Worm (Caenorhabditis elegans) whole organism, late embryonic: Measurements from ENCODE around the gene lin-38.
A peak's percentile ranks its signal among the peaks of the same experiment; 100 is the strongest.

Experiments
- C08G9.2 ChIP-seq: sonication (generic microtip); optimal IDR thresholded peaks from 2 replicates; lab custom pipeline; 2016; ENCODE audit warnings: mild to moderate bottlenecking, missing genetic modification characterization, moderate library complexity, missing compliant biosample characterization
- K02D7.2 ChIP-seq: sonication (generic microtip); optimal IDR thresholded peaks from 2 replicates; lab custom pipeline; 2017; ENCODE audit warnings: mild to moderate bottlenecking, missing genetic modification characterization, missing compliant biosample characterization
- T23F11.4 ChIP-seq: fragments of 200-800 bp; sonication (Bioruptor generic); optimal IDR thresholded peaks from 2 replicates; lab custom pipeline; 2018; ENCODE audit warnings: mild to moderate bottlenecking, missing genetic modification characterization, missing compliant biosample characterization
- Y22D7AL.16 ChIP-seq: sonication (generic microtip); optimal IDR thresholded peaks from 2 replicates; lab custom pipeline; 2016; ENCODE audit warnings: missing genetic modification characterization, missing compliant biosample characterization
- ahr-1 ChIP-seq: sonication (generic microtip); optimal IDR thresholded peaks from 2 replicates; lab custom pipeline; 2016; ENCODE audit warnings: missing genetic modification characterization, missing compliant biosample characterization
- ama-1 ChIP-seq: fragments of 150-350 bp; optimal IDR thresholded peaks from 2 replicates; lab custom pipeline; 2014
- ceh-14 ChIP-seq: sonication (generic microtip); optimal IDR thresholded peaks from 2 replicates; lab custom pipeline; 2016; ENCODE audit warnings: missing genotype, missing genetic modification characterization, missing compliant biosample characterization
- ceh-18 ChIP-seq: sonication (generic microtip); optimal IDR thresholded peaks from 2 replicates; lab custom pipeline; 2016; ENCODE audit warnings: missing genetic modification characterization, missing compliant biosample characterization
- ceh-22 ChIP-seq: sonication (generic microtip); optimal IDR thresholded peaks from 2 replicates; lab custom pipeline; 2017; ENCODE audit warnings: missing biosample characterization, missing genetic modification characterization
- ceh-24 ChIP-seq: sonication (generic microtip); optimal IDR thresholded peaks from 2 replicates; lab custom pipeline; 2016; ENCODE audit warnings: mild to moderate bottlenecking, missing genetic modification characterization, missing compliant biosample characterization
- ceh-34 ChIP-seq: sonication (generic microtip); optimal IDR thresholded peaks from 2 replicates; lab custom pipeline; 2016; ENCODE audit warnings: mild to moderate bottlenecking, missing genetic modification characterization, missing compliant biosample characterization
- ceh-45 ChIP-seq: fragments of 200-800 bp; sonication (Bioruptor generic); IDR thresholded peaks from 2 replicates; pipeline ENCODE4 v1.3.6; 2022; ENCODE audit warnings: missing genetic modification reagents, missing genetic modification characterization, missing compliant biosample characterization
- ceh-6 ChIP-seq: fragments of 200-800 bp; sonication (Bioruptor generic); optimal IDR thresholded peaks from 2 replicates; lab custom pipeline; 2018; ENCODE audit warnings: mild to moderate bottlenecking, missing genetic modification characterization, missing compliant biosample characterization
- ceh-9 ChIP-seq: sonication (generic microtip); optimal IDR thresholded peaks from 2 replicates; lab custom pipeline; 2016; ENCODE audit warnings: mild to moderate bottlenecking, missing genetic modification characterization, inconsistent platforms, missing compliant biosample characterization
- dmd-4 ChIP-seq: sonication (generic microtip); optimal IDR thresholded peaks from 2 replicates; lab custom pipeline; 2016; ENCODE audit warnings: borderline replicate concordance, missing genetic modification characterization, missing compliant biosample characterization
- dve-1 ChIP-seq: sonication (generic microtip); optimal IDR thresholded peaks from 2 replicates; lab custom pipeline; 2017; ENCODE audit warnings: antibody characterized with exemption, mild to moderate bottlenecking, missing genetic modification characterization, missing compliant biosample characterization
- elt-2 ChIP-seq: sonication (generic microtip); optimal IDR thresholded peaks from 2 replicates; lab custom pipeline; 2016; ENCODE audit warnings: missing genetic modification reagents, missing genetic modification characterization, missing compliant biosample characterization
- ets-4 ChIP-seq: sonication (generic microtip); optimal IDR thresholded peaks from 2 replicates; lab custom pipeline; 2016; ENCODE audit warnings: missing genetic modification characterization, missing compliant biosample characterization
- eyg-1 ChIP-seq: sonication (generic microtip); optimal IDR thresholded peaks from 2 replicates; lab custom pipeline; 2016; ENCODE audit warnings: missing genotype, missing genetic modification characterization, missing compliant biosample characterization
- fax-1 ChIP-seq: sonication (generic microtip); optimal IDR thresholded peaks from 2 replicates; lab custom pipeline; 2016; ENCODE audit warnings: missing genotype, missing genetic modification characterization, missing compliant biosample characterization
- fkh-10 ChIP-seq: fragments of 150-350 bp; optimal IDR thresholded peaks from 2 replicates; lab custom pipeline; 2014; ENCODE audit warnings: missing biosample characterization, missing genetic modification reagents, missing genetic modification characterization
- fkh-6 ChIP-seq: sonication (generic microtip); optimal IDR thresholded peaks from 2 replicates; lab custom pipeline; 2016; ENCODE audit warnings: missing genetic modification characterization, missing compliant biosample characterization
- hlh-13 ChIP-seq: fragments of 200-800 bp; sonication (Bioruptor generic); optimal IDR thresholded peaks from 2 replicates; lab custom pipeline; 2018; ENCODE audit warnings: mild to moderate bottlenecking, missing genetic modification characterization, missing compliant biosample characterization
- hlh-15 ChIP-seq: sonication (generic microtip); optimal IDR thresholded peaks from 2 replicates; lab custom pipeline; 2016; ENCODE audit warnings: missing genetic modification characterization, missing compliant biosample characterization
- hlh-30 ChIP-seq: sonication (generic microtip); optimal IDR thresholded peaks from 2 replicates; lab custom pipeline; 2017; ENCODE audit warnings: antibody characterized with exemption, missing genetic modification characterization, missing compliant biosample characterization; ENCODE audit not compliant: insufficient read depth
- lim-6 ChIP-seq: sonication (generic microtip); optimal IDR thresholded peaks from 2 replicates; lab custom pipeline; 2016; ENCODE audit warnings: missing genetic modification characterization, missing compliant biosample characterization
- mec-3 ChIP-seq: sonication (generic microtip); optimal IDR thresholded peaks from 2 replicates; lab custom pipeline; 2016; ENCODE audit warnings: borderline replicate concordance, missing genetic modification characterization, missing compliant biosample characterization
- nfya-1 ChIP-seq: sonication (generic microtip); optimal IDR thresholded peaks from 2 replicates; lab custom pipeline; 2017; ENCODE audit warnings: missing genetic modification characterization, mild to moderate bottlenecking, missing compliant biosample characterization, antibody characterized with exemption, moderate library complexity
- nhr-11 ChIP-seq: fragments of 150-350 bp; optimal IDR thresholded peaks from 2 replicates; lab custom pipeline; 2014; ENCODE audit warnings: missing biosample characterization, missing genetic modification characterization
- nhr-232 ChIP-seq: sonication (generic microtip); optimal IDR thresholded peaks from 2 replicates; lab custom pipeline; 2016; ENCODE audit warnings: missing genetic modification characterization, missing compliant biosample characterization
- npax-4 ChIP-seq: sonication (generic microtip); optimal IDR thresholded peaks from 2 replicates; lab custom pipeline; 2016; ENCODE audit warnings: missing genetic modification characterization, missing compliant biosample characterization
- odd-2 ChIP-seq: sonication (generic microtip); optimal IDR thresholded peaks from 2 replicates; lab custom pipeline; 2017; ENCODE audit warnings: antibody characterized with exemption, mild to moderate bottlenecking, missing genetic modification characterization, missing compliant biosample characterization
- pag-3 ChIP-seq: sonication (generic microtip); optimal IDR thresholded peaks from 2 replicates; lab custom pipeline; 2016; ENCODE audit warnings: missing compliant biosample characterization, missing genetic modification characterization, borderline replicate concordance
- pat-9 ChIP-seq: fragments of 200-800 bp; sonication (Bioruptor generic); optimal IDR thresholded peaks from 2 replicates; lab custom pipeline; 2018; ENCODE audit warnings: mild to moderate bottlenecking, missing genetic modification characterization, moderate library complexity, missing compliant biosample characterization
- pax-1 ChIP-seq: fragments of 150-350 bp; optimal IDR thresholded peaks from 2 replicates; lab custom pipeline; 2014; ENCODE audit warnings: missing biosample characterization, missing genetic modification characterization
- pha-2 ChIP-seq: sonication (generic microtip); optimal IDR thresholded peaks from 2 replicates; lab custom pipeline; 2017; ENCODE audit warnings: mild to moderate bottlenecking, missing genetic modification characterization, missing compliant biosample characterization
- pha-4 ChIP-seq: fragments of 150-350 bp; optimal IDR thresholded peaks from 2 replicates; lab custom pipeline; 2018; ENCODE audit warnings: missing biosample characterization, missing genetic modification reagents, missing genetic modification characterization
- pqm-1 ChIP-seq: sonication (generic microtip); optimal IDR thresholded peaks from 2 replicates; lab custom pipeline; 2016; ENCODE audit warnings: missing genetic modification characterization, missing compliant biosample characterization
- pros-1 ChIP-seq: fragments of 150-350 bp; optimal IDR thresholded peaks from 2 replicates; lab custom pipeline; 2014; ENCODE audit warnings: missing biosample characterization, missing genetic modification reagents, missing genetic modification characterization
- ref-2 ChIP-seq: sonication (generic microtip); optimal IDR thresholded peaks from 2 replicates; lab custom pipeline; 2016; ENCODE audit warnings: missing genetic modification characterization, missing compliant biosample characterization
- rnt-1 ChIP-seq: sonication (generic microtip); optimal IDR thresholded peaks from 2 replicates; lab custom pipeline; 2016; ENCODE audit warnings: missing genetic modification characterization, missing compliant biosample characterization
- sdc-2 ChIP-seq: sonication (generic microtip); optimal IDR thresholded peaks from 2 replicates; lab custom pipeline; 2016; ENCODE audit warnings: missing genotype, missing genetic modification characterization, missing compliant biosample characterization
- sox-4 ChIP-seq: sonication (generic microtip); optimal IDR thresholded peaks from 2 replicates; lab custom pipeline; 2017; ENCODE audit warnings: mild to moderate bottlenecking, missing genetic modification characterization, inconsistent platforms, missing compliant biosample characterization
- syd-9 ChIP-seq: sonication (generic microtip); optimal IDR thresholded peaks from 2 replicates; lab custom pipeline; 2016; ENCODE audit warnings: mild to moderate bottlenecking, missing genetic modification characterization, moderate library complexity, missing compliant biosample characterization
- tbx-2 ChIP-seq: sonication (generic microtip); optimal IDR thresholded peaks from 2 replicates; lab custom pipeline; 2016; ENCODE audit warnings: missing genetic modification characterization, missing compliant biosample characterization
- tbx-7 ChIP-seq: sonication (generic microtip); optimal IDR thresholded peaks from 2 replicates; lab custom pipeline; 2016; ENCODE audit warnings: missing genotype, missing genetic modification characterization, missing compliant biosample characterization
- unc-3 ChIP-seq, 2 experiments: fragments of 200-800 bp in 1 of 2; sonication (Bioruptor generic) in 1 of 2; sonication (generic microtip) in 1 of 2; conservative IDR thresholded peaks in 1 of 2; optimal IDR thresholded peaks in 1 of 2; 2 replicates each; pipeline versions ENCODE4 v1.3.6 to Lab custom; 2016 to 2022; ENCODE audit warnings: missing compliant biosample characterization in 2 of 2, missing genetic modification characterization in 2 of 2, missing genetic modification reagents in 1 of 2
- unc-55 ChIP-seq: sonication (generic microtip); optimal IDR thresholded peaks from 2 replicates; lab custom pipeline; 2017; ENCODE audit warnings: missing biosample characterization, missing genetic modification reagents, missing genetic modification characterization
- unc-86 ChIP-seq: sonication (generic microtip); optimal IDR thresholded peaks from 2 replicates; lab custom pipeline; 2016; ENCODE audit warnings: missing genetic modification characterization, missing compliant biosample characterization
- zip-5 ChIP-seq: sonication (generic microtip); optimal IDR thresholded peaks from 2 replicates; lab custom pipeline; 2016; ENCODE audit warnings: missing genetic modification characterization, missing compliant biosample characterization
- ztf-16 ChIP-seq: sonication (generic microtip); optimal IDR thresholded peaks from 2 replicates; lab custom pipeline; 2017; ENCODE audit warnings: missing genetic modification characterization, missing compliant biosample characterization

Gene lin-38

DNA sequence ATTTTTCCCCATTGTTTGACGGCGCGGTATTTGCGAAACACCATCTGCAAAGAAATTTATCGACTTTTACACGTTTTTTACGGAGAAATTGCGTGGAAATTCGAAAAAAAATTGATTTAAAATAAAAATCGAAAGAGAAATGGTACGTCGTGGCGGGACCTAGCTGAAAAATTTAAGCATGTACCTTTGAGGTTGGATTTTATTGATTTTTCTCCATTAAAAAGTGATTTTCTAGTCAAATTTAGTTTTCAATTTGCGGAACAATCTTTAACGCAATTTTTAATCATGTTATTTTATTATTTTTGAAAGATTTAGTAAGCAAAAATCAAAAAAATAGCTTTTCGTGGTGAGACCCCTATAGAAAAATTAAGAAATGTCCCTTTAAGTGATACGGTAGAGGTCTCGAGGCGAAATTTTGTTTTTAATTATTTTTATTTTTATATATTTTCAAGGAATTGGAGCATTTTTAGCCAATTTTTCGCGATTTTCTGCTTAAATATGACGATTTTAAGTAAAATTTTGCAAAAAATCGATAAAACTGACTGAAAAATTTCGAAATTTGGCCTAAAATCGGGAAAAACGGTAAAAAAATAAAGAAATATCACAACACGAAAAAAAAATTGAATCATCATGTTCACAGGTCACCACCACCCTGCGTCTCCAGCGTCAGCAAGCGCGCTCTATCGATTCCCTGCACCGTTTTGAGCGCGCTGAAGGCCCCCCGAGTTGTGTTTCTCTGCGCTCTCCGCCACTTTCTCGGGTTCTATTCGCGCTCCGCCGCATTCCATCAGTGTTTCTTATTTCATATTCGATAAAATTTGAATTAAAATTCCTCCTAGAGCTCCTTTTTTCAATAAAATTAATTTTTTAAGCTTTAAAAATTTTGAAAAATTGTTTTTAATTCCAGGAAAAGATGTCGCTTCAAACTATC lies at the start of gene lin-38, which contains the start of gene mrpl-37:
Gene lin-38, plus strand, starts transcription at position 908 of the 931 bp plus-strand sequence.
Gene mrpl-37, minus strand, starts transcription at position 51 of the 931 bp plus-strand sequence.
- TF ChIP-seq fax-1 (tag; lab: Kevin White, UChicago) (no peak), dmd-4 (tag; lab: Kevin White, UChicago) (no peak), elt-2 (tag; lab: Kevin White, UChicago) (no peak), hlh-13 (GFP tag; lab: Kevin White, UChicago) (no peak), fkh-10 (GFP tag; lab: Kevin White, UChicago) (no peak), ztf-16 (no peak), fkh-6 (tag; lab: Kevin White, UChicago) (no peak), ceh-34 (tag; lab: Kevin White, UChicago) (peak; percentile 52), sdc-2 (tag; lab: Kevin White, UChicago) (no peak), ceh-24 (tag; lab: Kevin White, UChicago) (no peak), ceh-22 (no peak), mec-3 (no peak), nhr-232 (no peak), nhr-11 (no peak), hlh-15 (tag; lab: Kevin White, UChicago) (no peak), unc-86 (tag; lab: Kevin White, UChicago) (no peak), ceh-14 (tag; lab: Kevin White, UChicago) (no peak), unc-3 (GFP tag; conservative IDR thresholded peaks at IDR 0.05; lab: Robert Waterston, UW) (no peak), unc-3 (tag; optimal IDR thresholded peaks at IDR 0.05; lab: Kevin White, UChicago) (peak; percentile 3), K02D7.2 (tag; lab: Kevin White, UChicago) (no peak), pros-1 (tag; lab: Kevin White, UChicago) (peak; percentile 16), pha-2 (tag; lab: Kevin White, UChicago) (no peak), ceh-18 (tag; lab: Kevin White, UChicago) (peak; percentile 33), dve-1 (no peak), hlh-30 (tag; lab: Kevin White, UChicago) (peak; percentile 62), zip-5 (tag; lab: Kevin White, UChicago) (no peak), ceh-6 (GFP tag; lab: Kevin White, UChicago) (no peak), odd-2 (tag; lab: Kevin White, UChicago) (no peak), ama-1 (lab: Kevin White, UChicago) (no peak), Y22D7AL.16 (no peak), pat-9 (tag; lab: Kevin White, UChicago) (no peak), pax-1 (tag; lab: Kevin White, UChicago) (no peak), ets-4 (tag; lab: Kevin White, UChicago) (no peak), pag-3 (tag; lab: Kevin White, UChicago) (no peak), npax-4 (tag; lab: Kevin White, UChicago) (no peak), tbx-7 (tag; lab: Kevin White, UChicago) (no peak), ceh-45 (GFP tag; lab: Robert Waterston, UW) (no peak), ceh-9 (no peak), nfya-1 (tag; lab: Kevin White, UChicago) (peak; percentile 67), pqm-1 (no peak), lim-6 (no peak), rnt-1 (tag; lab: Kevin White, UChicago) (no peak), C08G9.2 (no peak), pha-4 (tag; lab: Kevin White, UChicago) (no peak), eyg-1 (tag; lab: Kevin White, UChicago) (no peak), ahr-1 (tag; lab: Kevin White, UChicago) (no peak), unc-55 (GFP tag; lab: Kevin White, UChicago) (no peak), tbx-2 (tag; lab: Kevin White, UChicago) (peak; percentile 50), sox-4 (tag; lab: Kevin White, UChicago) (no peak), syd-9 (tag; lab: Kevin White, UChicago) (no peak), ref-2 (tag; lab: Kevin White, UChicago) (no peak), T23F11.4 (GFP tag; lab: Kevin White, UChicago) (no peak)
